Fruit fly (Drosophila melanogaster) whole organism: ENCODE measurements around the gene Sse.

Source experiments
- EcR ChIP-seq, 2 experiments: fragments of >200 bp; optimal IDR thresholded peaks; 2 replicates each; lab custom pipeline; 2017; ENCODE audit warnings: missing biosample characterization in 2 of 2, missing genetic modification characterization in 2 of 2, missing genetic modification reagents in 2 of 2
- pan ChIP-seq: fragments of >200 bp; optimal IDR thresholded peaks from 2 replicates; lab custom pipeline; 2017
- psq ChIP-seq: fragments of >200 bp; optimal IDR thresholded peaks from 2 replicates; lab custom pipeline; 2017
- usp ChIP-seq: fragments of >200 bp; optimal IDR thresholded peaks from 2 replicates; lab custom pipeline; 2017; ENCODE audit warnings: missing biosample characterization, missing genetic modification characterization, mixed read lengths

dm6 chr3L:5635237-5636025 lies 26.6 kb downstream of the Sse start:
- TF ChIP-seq pan (lab: Kevin White, UChicago) (no peak), usp (no peak), psq (no peak), EcR (GFP tag; optimal IDR thresholded peaks at IDR 0.05; lab: Kevin White, UChicago) (peak in 1 of 2 experiments; percentile 53)
